Worm (Caenorhabditis elegans) whole organism, L3 larva: Measurements from ENCODE around the gene T03F6.10.

Experiments used
- R02D3.7 ChIP-seq: fragments of 150-350 bp; optimal IDR thresholded peaks from 2 replicates; lab custom pipeline; 2014; ENCODE audit warnings: missing biosample characterization, missing genetic modification characterization
- aly-2 ChIP-seq: fragments of 150-350 bp; optimal IDR thresholded peaks from 2 replicates; lab custom pipeline; 2014; ENCODE audit warnings: missing biosample characterization, missing genetic modification characterization
- ceh-16 ChIP-seq: sonication (generic microtip); optimal IDR thresholded peaks from 2 replicates; lab custom pipeline; 2017; ENCODE audit warnings: missing biosample characterization, missing genetic modification characterization
- ceh-28 ChIP-seq: fragments of 150-350 bp; optimal IDR thresholded peaks from 2 replicates; lab custom pipeline; 2014; ENCODE audit warnings: missing biosample characterization, missing genetic modification reagents, missing genetic modification characterization
- ceh-82 ChIP-seq: fragments of 150-350 bp; optimal IDR thresholded peaks from 2 replicates; lab custom pipeline; 2014; ENCODE audit warnings: missing biosample characterization, missing genetic modification characterization
- daf-12 ChIP-seq: fragments of 150-350 bp; optimal IDR thresholded peaks from 2 replicates; lab custom pipeline; 2014; ENCODE audit warnings: missing biosample characterization, missing genetic modification reagents, missing genetic modification characterization
- egl-27 ChIP-seq: sonication (generic microtip); optimal IDR thresholded peaks from 4 replicates; lab custom pipeline; 2017; ENCODE audit warnings: missing biosample characterization, missing genetic modification reagents, missing genetic modification characterization
- egl-5 ChIP-seq: fragments of 150-350 bp; optimal IDR thresholded peaks from 2 replicates; lab custom pipeline; 2017; ENCODE audit warnings: missing biosample characterization, missing genetic modification reagents, missing genetic modification characterization, inconsistent platforms
- elt-1 ChIP-seq: fragments of 150-350 bp; optimal IDR thresholded peaks from 2 replicates; lab custom pipeline; 2014; ENCODE audit warnings: missing biosample characterization, missing genetic modification characterization
- elt-2 ChIP-seq: sonication (generic microtip); optimal IDR thresholded peaks from 2 replicates; lab custom pipeline; 2016; ENCODE audit warnings: missing genetic modification reagents, mild to moderate bottlenecking, missing genetic modification characterization, missing compliant biosample characterization
- elt-3 ChIP-seq, 3 experiments: fragments of 150-350 bp in 1 of 3; sonication (generic microtip) in 2 of 3; optimal IDR thresholded peaks; 2 replicates in 2 of 3; 4 replicates in 1 of 3; lab custom pipeline; 2014 to 2017; ENCODE audit warnings: missing biosample characterization in 3 of 3, missing genetic modification characterization in 3 of 3
- fkh-10 ChIP-seq: sonication (generic microtip); optimal IDR thresholded peaks from 2 replicates; lab custom pipeline; 2017; ENCODE audit warnings: missing biosample characterization, missing genetic modification reagents, missing genetic modification characterization
- fkh-2 ChIP-seq: fragments of 150-350 bp; optimal IDR thresholded peaks from 2 replicates; lab custom pipeline; 2014; ENCODE audit warnings: missing biosample characterization, missing genetic modification reagents, missing genetic modification characterization
- fos-1 ChIP-seq: fragments of 150-350 bp; optimal IDR thresholded peaks from 2 replicates; lab custom pipeline; 2014; ENCODE audit warnings: missing biosample characterization, missing genetic modification characterization
- hmg-11 ChIP-seq: sonication (generic microtip); optimal IDR thresholded peaks from 2 replicates; lab custom pipeline; 2016; ENCODE audit warnings: missing genetic modification characterization, missing compliant biosample characterization
- jun-1 ChIP-seq: fragments of 150-350 bp; optimal IDR thresholded peaks from 2 replicates; lab custom pipeline; 2014; ENCODE audit warnings: missing biosample characterization, missing genetic modification reagents, missing genetic modification characterization
- lin-15B ChIP-seq: fragments of 150-350 bp; optimal IDR thresholded peaks from 2 replicates; lab custom pipeline; 2014; ENCODE audit warnings: missing biosample characterization, missing genetic modification characterization
- lin-39 ChIP-seq: fragments of 150-350 bp; optimal IDR thresholded peaks from 2 replicates; lab custom pipeline; 2018; ENCODE audit warnings: missing biosample characterization, missing genetic modification reagents, missing genetic modification characterization
- lsy-12 ChIP-seq: sonication (generic microtip); optimal IDR thresholded peaks from 2 replicates; lab custom pipeline; 2016; ENCODE audit warnings: mild to moderate bottlenecking, missing genetic modification characterization, missing compliant biosample characterization
- mml-1 ChIP-seq: fragments of 150-350 bp; sonication (generic microtip); optimal IDR thresholded peaks from 3 replicates; lab custom pipeline; 2014; ENCODE audit warnings: missing biosample characterization, missing genetic modification characterization
- nfya-1 ChIP-seq: sonication (generic microtip); optimal IDR thresholded peaks from 2 replicates; lab custom pipeline; 2017; ENCODE audit warnings: missing genetic modification characterization, mild to moderate bottlenecking, missing compliant biosample characterization, antibody characterized with exemption, moderate library complexity; ENCODE audit not compliant: insufficient read depth
- nhr-11 ChIP-seq: fragments of 150-350 bp; optimal IDR thresholded peaks from 2 replicates; lab custom pipeline; 2014; ENCODE audit warnings: missing biosample characterization, missing genetic modification characterization
- nhr-12 ChIP-seq: fragments of 150-350 bp; optimal IDR thresholded peaks from 2 replicates; lab custom pipeline; 2014; ENCODE audit warnings: missing biosample characterization, missing genetic modification characterization
- nhr-23 ChIP-seq: fragments of 150-350 bp; optimal IDR thresholded peaks from 2 replicates; lab custom pipeline; 2014; ENCODE audit warnings: missing biosample characterization, missing genetic modification reagents, missing genetic modification characterization
- nhr-237 ChIP-seq: fragments of 150-350 bp; optimal IDR thresholded peaks from 2 replicates; lab custom pipeline; 2014; ENCODE audit warnings: missing biosample characterization, missing genetic modification characterization
- nhr-28 ChIP-seq: fragments of 150-350 bp; optimal IDR thresholded peaks from 2 replicates; lab custom pipeline; 2014; ENCODE audit warnings: missing biosample characterization, missing genetic modification characterization
- nhr-43 ChIP-seq: sonication (generic microtip); optimal IDR thresholded peaks from 2 replicates; lab custom pipeline; 2016; ENCODE audit warnings: mild to moderate bottlenecking, missing genetic modification characterization, missing compliant biosample characterization; ENCODE audit not compliant: poor library complexity, severe bottlenecking
- nhr-67 ChIP-seq: fragments of 150-350 bp; optimal IDR thresholded peaks from 2 replicates; lab custom pipeline; 2014; ENCODE audit warnings: missing biosample characterization, missing genetic modification characterization
- pha-4 ChIP-seq: fragments of 150-350 bp; optimal IDR thresholded peaks from 2 replicates; lab custom pipeline; 2014; ENCODE audit warnings: missing biosample characterization, missing genetic modification reagents, missing genetic modification characterization
- pqm-1 ChIP-seq: fragments of 150-350 bp; optimal IDR thresholded peaks from 2 replicates; lab custom pipeline; 2017; ENCODE audit warnings: missing biosample characterization, missing genetic modification characterization, inconsistent platforms
- sea-2 ChIP-seq: fragments of 150-350 bp; sonication (generic microtip); optimal IDR thresholded peaks from 4 replicates; lab custom pipeline; 2014; ENCODE audit warnings: missing biosample characterization, missing genetic modification reagents, missing genetic modification characterization
- tbx-2 ChIP-seq: sonication (generic microtip); optimal IDR thresholded peaks from 2 replicates; lab custom pipeline; 2016; ENCODE audit warnings: mild to moderate bottlenecking, missing genetic modification characterization, missing compliant biosample characterization
- zag-1 ChIP-seq: fragments of 150-350 bp; optimal IDR thresholded peaks from 2 replicates; lab custom pipeline; 2014; ENCODE audit warnings: missing biosample characterization, missing genetic modification characterization

T03F6.10 gene

ce11 chrIII:13359847-13360246 is 18.3 kb downstream of the T03F6.10 start (continued):
- TF ChIP-seq tbx-2: no peak
- no peak for TF ChIP-seq sea-2
- no peak for TF ChIP-seq zag-1 (tag; lab: Kevin White, UChicago)
- no peak for TF ChIP-seq ceh-82 (tag; lab: Kevin White, UChicago)
- TF ChIP-seq lin-15B (tag; lab: Kevin White, UChicago): peak; percentile 70
- TF ChIP-seq jun-1 (tag; lab: Kevin White, UChicago): peak; percentile 32

ce11 chrIII:13359256-13359655 is 18.9 kb downstream of the T03F6.10 start, which contains the start of gene F53A2.9:
Gene F53A2.9, minus strand, starts transcription at chrIII:13359356.
- TF ChIP-seq nhr-67 (tag; lab: Kevin White, UChicago) (no peak), ceh-28 (tag; lab: Kevin White, UChicago) (no peak), nhr-237 (tag; lab: Kevin White, UChicago) (no peak), fkh-2 (tag; lab: Kevin White, UChicago) (no peak), daf-12 (tag; lab: Kevin White, UChicago) (no peak), fkh-10 (GFP tag; lab: Kevin White, UChicago) (no peak), egl-5 (tag; lab: Kevin White, UChicago) (no peak), nhr-23 (tag; lab: Kevin White, UChicago) (no peak), pha-4 (tag; lab: Kevin White, UChicago) (no peak)
- TF ChIP-seq, all 47 proteins: peak for 0

- TF ChIP-seq nhr-43 (tag; lab: Kevin White, UChicago) (no peak), aly-2 (tag; lab: Kevin White, UChicago) (no peak), R02D3.7 (no peak), fos-1 (no peak), daf-12 (tag; lab: Kevin White, UChicago) (no peak), ceh-28 (tag; lab: Kevin White, UChicago) (no peak), nhr-12 (no peak), ceh-16 (tag; lab: Kevin White, UChicago) (no peak), nhr-28 (tag; lab: Kevin White, UChicago) (no peak), lin-15B (tag; lab: Kevin White, UChicago) (no peak), pqm-1 (no peak), hmg-11 (tag; lab: Kevin White, UChicago) (no peak), jun-1 (tag; lab: Kevin White, UChicago) (no peak), mml-1 (tag; lab: Kevin White, UChicago) (no peak)
These were observed 27.2 kb downstream of the T03F6.10 start for ce11 chrIII:13350964-13351363.

- TF ChIP-seq pha-4 (tag; lab: Kevin White, UChicago) (no peak), nhr-28 (tag; lab: Kevin White, UChicago) (no peak), elt-1 (no peak), egl-5 (tag; lab: Kevin White, UChicago) (no peak), egl-27 (tag; lab: Kevin White, UChicago) (no peak), ceh-28 (tag; lab: Kevin White, UChicago) (no peak), nhr-11 (no peak), fkh-2 (tag; lab: Kevin White, UChicago) (no peak)
These were observed 29.3 kb downstream of the T03F6.10 start for ce11 chrIII:13348891-13349290.

ce11 chrIII:13347782-13348327 is 30.3 kb downstream of the T03F6.10 start:
- TF ChIP-seq lin-39 (tag; lab: Kevin White, UChicago) (peak; percentile 50), elt-3 (tag; optimal IDR thresholded peaks at IDR 0.05; lab: Kevin White, UChicago) (no peak), nfya-1 (tag; lab: Kevin White, UChicago) (peak; percentile 19)

ce11 chrIII:13346785-13347184 is 31.4 kb downstream of the T03F6.10 start, which contains the start of gene mtm-6:
Gene mtm-6, plus strand, starts transcription at chrIII:13347085.
- no peak for TF ChIP-seq fos-1
- peak; percentile 11 for TF ChIP-seq hmg-11 (tag; lab: Kevin White, UChicago)
- TF ChIP-seq elt-2 (tag; lab: Kevin White, UChicago): peak; percentile 22
- TF ChIP-seq lsy-12 (tag; lab: Kevin White, UChicago): peak; percentile 24
